Fruit fly (Drosophila melanogaster) whole organism, embryonic: ENCODE data around the gene IA-2.
A peak's percentile ranks its signal among the peaks of the same experiment; 100 is the strongest.

Experiments
- Bdp1 ChIP-seq: fragments of 200-800 bp; sonication (Bioruptor generic); optimal IDR thresholded peaks from 3 replicates; lab custom pipeline; 2016; ENCODE audit warnings: missing biosample characterization, missing genetic modification characterization
- Blimp-1 ChIP-seq: fragments of 200-800 bp; sonication (Bioruptor generic); optimal IDR thresholded peaks from 3 replicates; lab custom pipeline; 2018; ENCODE audit warnings: missing biosample characterization, missing genetic modification characterization, mild to moderate bottlenecking, moderate library complexity, missing genetic modification reagents
- BtbVII ChIP-seq: fragments of 200-800 bp; sonication (Bioruptor generic); optimal IDR thresholded peaks from 3 replicates; lab custom pipeline; 2017; ENCODE audit warnings: missing biosample characterization, mild to moderate bottlenecking, missing genetic modification characterization
- CG10147 ChIP-seq: fragments of 200-800 bp; sonication (Bioruptor generic); optimal IDR thresholded peaks from 2 replicates; lab custom pipeline; 2019; ENCODE audit warnings: missing biosample characterization, mild to moderate bottlenecking, missing genetic modification characterization, moderate library complexity
- CG11504 ChIP-seq: fragments of 200-800 bp; sonication (Bioruptor generic); optimal IDR thresholded peaks from 3 replicates; lab custom pipeline; 2019; ENCODE audit warnings: missing biosample characterization, mild to moderate bottlenecking, missing genetic modification characterization, moderate library complexity
- CG12659 ChIP-seq: fragments of 200-800 bp; sonication (Bioruptor generic); optimal IDR thresholded peaks from 3 replicates; lab custom pipeline; 2017; ENCODE audit warnings: mild to moderate bottlenecking, missing biosample characterization, missing genetic modification reagents, missing genetic modification characterization
- CG15269 ChIP-seq: fragments of 200-800 bp; sonication (Bioruptor generic); optimal IDR thresholded peaks from 2 replicates; lab custom pipeline; 2018; ENCODE audit warnings: missing biosample characterization, mild to moderate bottlenecking, missing genetic modification characterization, moderate library complexity
- CG1647 ChIP-seq: fragments of 200-800 bp; sonication (Bioruptor generic); optimal IDR thresholded peaks from 3 replicates; lab custom pipeline; 2016; ENCODE audit warnings: missing biosample characterization, missing genetic modification characterization
- CG17361 ChIP-seq: fragments of 200-800 bp; sonication (Bioruptor generic); IDR thresholded peaks from 3 replicates; pipeline ENCODE4 v1.3.6; 2022; ENCODE audit warnings: missing biosample characterization, missing genetic modification characterization
- CG18599 ChIP-seq: fragments of 200-800 bp; sonication (Bioruptor generic); optimal IDR thresholded peaks from 3 replicates; lab custom pipeline; 2017; ENCODE audit warnings: missing biosample characterization, missing genetic modification characterization, mild to moderate bottlenecking, moderate library complexity, missing genetic modification reagents
- CG18619 ChIP-seq: fragments of 200-800 bp; sonication (Bioruptor generic); optimal IDR thresholded peaks from 3 replicates; lab custom pipeline; 2017; ENCODE audit warnings: missing biosample characterization, mild to moderate bottlenecking, missing genetic modification characterization
- CG2712 ChIP-seq: fragments of 200-800 bp; optimal IDR thresholded peaks from 3 replicates; lab custom pipeline; 2019; ENCODE audit warnings: missing biosample characterization, mild to moderate bottlenecking, missing genetic modification characterization, moderate library complexity
- CG31388 ChIP-seq: fragments of 200-800 bp; sonication (Bioruptor generic); optimal IDR thresholded peaks from 2 replicates; lab custom pipeline; 2016; ENCODE audit warnings: missing biosample characterization, missing genetic modification characterization
- CG32532 ChIP-seq: fragments of 200-800 bp; sonication (Bioruptor generic); IDR thresholded peaks from 2 replicates; pipeline ENCODE4 v1.3.6; 2022; ENCODE audit warnings: missing biosample characterization, missing genetic modification characterization
- CG3281 ChIP-seq: fragments of 200-800 bp; sonication (Bioruptor generic); optimal IDR thresholded peaks from 3 replicates; lab custom pipeline; 2017; ENCODE audit warnings: missing biosample characterization, mild to moderate bottlenecking, missing genetic modification characterization
- CG7839 ChIP-seq: fragments of 200-800 bp; sonication (Bioruptor generic); optimal IDR thresholded peaks from 3 replicates; lab custom pipeline; 2018; ENCODE audit warnings: missing biosample characterization, mild to moderate bottlenecking, missing genetic modification characterization, moderate library complexity
- CG9727 ChIP-seq: fragments of 200-800 bp; sonication (Bioruptor generic); optimal IDR thresholded peaks from 3 replicates; lab custom pipeline; 2017; ENCODE audit warnings: missing biosample characterization, mild to moderate bottlenecking, missing genetic modification characterization
- CG9932 ChIP-seq: fragments of 200-800 bp; sonication (Bioruptor generic); IDR thresholded peaks from 2 replicates; pipeline ENCODE4 v1.3.6; 2022; ENCODE audit warnings: missing biosample characterization, missing genetic modification characterization
- CoRest ChIP-seq: fragments of 200-800 bp; sonication (Bioruptor generic); optimal IDR thresholded peaks from 3 replicates; lab custom pipeline; 2018; ENCODE audit warnings: missing biosample characterization, mild to moderate bottlenecking, missing genetic modification characterization, moderate library complexity
- D19B ChIP-seq: fragments of 200-800 bp; sonication (Bioruptor generic); optimal IDR thresholded peaks from 2 replicates; lab custom pipeline; 2017; ENCODE audit warnings: missing biosample characterization, mild to moderate bottlenecking, missing genetic modification characterization
- Dek ChIP-seq: fragments of 200-800 bp; sonication (Bioruptor generic); optimal IDR thresholded peaks from 3 replicates; lab custom pipeline; 2019; ENCODE audit warnings: missing biosample characterization, mild to moderate bottlenecking, missing genetic modification characterization, moderate library complexity
- Hmr ChIP-seq: fragments of 200-800 bp; sonication (Bioruptor generic); optimal IDR thresholded peaks from 3 replicates; lab custom pipeline; 2017; ENCODE audit warnings: mild to moderate bottlenecking, missing biosample characterization, missing genetic modification reagents, missing genetic modification characterization
- Hr51 ChIP-seq, 2 experiments: fragments of 200-800 bp; sonication (Bioruptor generic); optimal IDR thresholded peaks; 2 replicates in 1 of 2; 3 replicates in 1 of 2; lab custom pipeline; 2016 to 2018; ENCODE audit warnings: missing biosample characterization in 2 of 2, missing genetic modification characterization in 2 of 2, mild to moderate bottlenecking in 1 of 2, moderate library complexity in 1 of 2
- Kr ChIP-seq: fragments of 200-800 bp; sonication (Bioruptor generic); optimal IDR thresholded peaks from 2 replicates; lab custom pipeline; 2017; ENCODE audit warnings: missing biosample characterization, mild to moderate bottlenecking, missing genetic modification characterization
- Lim3 ChIP-seq: fragments of 200-800 bp; sonication (Bioruptor generic); IDR thresholded peaks from 2 replicates; pipeline ENCODE4 v1.3.6; 2022; ENCODE audit warnings: missing biosample characterization, missing genetic modification characterization
- Mes4 ChIP-seq: fragments of 200-800 bp; sonication (Bioruptor generic); optimal IDR thresholded peaks from 2 replicates; lab custom pipeline; 2016; ENCODE audit warnings: missing biosample characterization, missing genetic modification characterization
- NfI ChIP-seq: fragments of 200-800 bp; sonication (Bioruptor generic); optimal IDR thresholded peaks from 3 replicates; lab custom pipeline; 2018; ENCODE audit warnings: missing biosample characterization, mild to moderate bottlenecking, missing genetic modification characterization, moderate library complexity
- PHDP ChIP-seq: fragments of 200-800 bp; sonication (Bioruptor generic); optimal IDR thresholded peaks from 3 replicates; lab custom pipeline; 2018; ENCODE audit warnings: missing biosample characterization, mild to moderate bottlenecking, missing genetic modification characterization, moderate library complexity
- Sox100B ChIP-seq: fragments of 200-800 bp; sonication (Bioruptor generic); optimal IDR thresholded peaks from 3 replicates; lab custom pipeline; 2018; ENCODE audit warnings: missing biosample characterization, mild to moderate bottlenecking, missing genetic modification characterization
- Spps ChIP-seq: fragments of 200-800 bp; sonication (Bioruptor generic); optimal IDR thresholded peaks from 2 replicates; lab custom pipeline; 2018; ENCODE audit warnings: missing biosample characterization, mild to moderate bottlenecking, missing genetic modification characterization
- Trl ChIP-seq, 3 experiments: fragments of >200 bp in 2 of 3; fragments of 200-800 bp in 1 of 3; sonication (Bioruptor generic) in 1 of 3; optimal IDR thresholded peaks; 2 replicates in 1 of 3; 3 replicates in 2 of 3; lab custom pipeline; 2016 to 2017; ENCODE audit warnings: missing biosample characterization in 1 of 3, missing genetic modification characterization in 1 of 3
- ase ChIP-seq: fragments of 200-800 bp; sonication (Bioruptor generic); IDR thresholded peaks from 3 replicates; pipeline ENCODE4 v1.3.6; 2022; ENCODE audit warnings: missing biosample characterization, missing genetic modification characterization
- br ChIP-seq: fragments of >200 bp; optimal IDR thresholded peaks from 2 replicates; lab custom pipeline; 2017
- crc ChIP-seq: fragments of 200-800 bp; sonication (Bioruptor generic); optimal IDR thresholded peaks from 2 replicates; lab custom pipeline; 2016; ENCODE audit warnings: missing biosample characterization, missing genetic modification characterization
- cwo ChIP-seq: fragments of 200-800 bp; sonication (Bioruptor generic); optimal IDR thresholded peaks from 3 replicates; lab custom pipeline; 2017; ENCODE audit warnings: missing biosample characterization, missing genetic modification characterization, mild to moderate bottlenecking, moderate library complexity, missing genetic modification reagents
- exex ChIP-seq: fragments of 200-800 bp; sonication (Bioruptor generic); optimal IDR thresholded peaks from 4 replicates; lab custom pipeline; 2018; ENCODE audit warnings: missing biosample characterization, mild to moderate bottlenecking, missing genetic modification characterization, moderate library complexity
- fd64A ChIP-seq: fragments of 200-800 bp; sonication (Bioruptor generic); optimal IDR thresholded peaks from 3 replicates; lab custom pipeline; 2018; ENCODE audit warnings: missing biosample characterization, mild to moderate bottlenecking, missing genetic modification characterization
- fd96Cb ChIP-seq: fragments of 200-800 bp; sonication (Bioruptor generic); optimal IDR thresholded peaks from 2 replicates; lab custom pipeline; 2018; ENCODE audit warnings: missing biosample characterization, mild to moderate bottlenecking, missing genetic modification characterization, moderate library complexity
- gem ChIP-seq: fragments of 200-800 bp; sonication (Bioruptor generic); optimal IDR thresholded peaks from 2 replicates; lab custom pipeline; 2019; ENCODE audit warnings: missing biosample characterization, mild to moderate bottlenecking, missing genetic modification characterization, moderate library complexity
- ind ChIP-seq: fragments of 200-800 bp; sonication (Bioruptor generic); optimal IDR thresholded peaks from 3 replicates; lab custom pipeline; 2016; ENCODE audit warnings: missing biosample characterization, missing genetic modification characterization
- lab ChIP-seq: fragments of 200-800 bp; sonication (Bioruptor generic); optimal IDR thresholded peaks from 3 replicates; lab custom pipeline; 2017; ENCODE audit warnings: missing biosample characterization, missing genetic modification characterization, mild to moderate bottlenecking, moderate library complexity, missing genetic modification reagents
- lilli ChIP-seq: fragments of 200-800 bp; sonication (Bioruptor generic); optimal IDR thresholded peaks from 3 replicates; lab custom pipeline; 2016; ENCODE audit warnings: missing biosample characterization, missing genetic modification characterization
- lmd ChIP-seq: fragments of 200-800 bp; sonication (Bioruptor generic); IDR thresholded peaks from 2 replicates; pipeline ENCODE4 v1.3.6; 2022; ENCODE audit warnings: missing biosample characterization, missing genetic modification characterization
- onecut ChIP-seq: fragments of 200-800 bp; sonication (Bioruptor generic); IDR thresholded peaks from 2 replicates; pipeline ENCODE4 v1.3.6; 2022; ENCODE audit warnings: missing biosample characterization, missing genetic modification characterization
- pho ChIP-seq: fragments of 200-800 bp; sonication (Bioruptor generic); optimal IDR thresholded peaks from 2 replicates; lab custom pipeline; 2016; ENCODE audit warnings: missing biosample characterization, missing genetic modification characterization
- rib ChIP-seq: fragments of 200-800 bp; sonication (Bioruptor generic); IDR thresholded peaks from 2 replicates; pipeline ENCODE4 v1.3.6; 2022; ENCODE audit warnings: missing biosample characterization, missing genetic modification characterization
- row ChIP-seq: fragments of 200-800 bp; sonication (Bioruptor generic); IDR thresholded peaks from 3 replicates; pipeline ENCODE4 v1.3.6; 2022; ENCODE audit warnings: missing biosample characterization, missing genetic modification characterization
- slou ChIP-seq: fragments of 200-800 bp; sonication (Bioruptor generic); optimal IDR thresholded peaks from 3 replicates; lab custom pipeline; 2016; ENCODE audit warnings: missing biosample characterization, missing genetic modification characterization
- tgo ChIP-seq: fragments of 200-800 bp; sonication (Bioruptor generic); IDR thresholded peaks from 3 replicates; pipeline ENCODE4 v1.3.6; 2022; ENCODE audit warnings: missing biosample characterization, missing genetic modification characterization
- twi ChIP-seq: fragments of 200-800 bp; optimal IDR thresholded peaks from 2 replicates; lab custom pipeline; 2019; ENCODE audit warnings: missing biosample characterization, mild to moderate bottlenecking, missing genetic modification characterization, moderate library complexity

IA-2 gene

DNA sequence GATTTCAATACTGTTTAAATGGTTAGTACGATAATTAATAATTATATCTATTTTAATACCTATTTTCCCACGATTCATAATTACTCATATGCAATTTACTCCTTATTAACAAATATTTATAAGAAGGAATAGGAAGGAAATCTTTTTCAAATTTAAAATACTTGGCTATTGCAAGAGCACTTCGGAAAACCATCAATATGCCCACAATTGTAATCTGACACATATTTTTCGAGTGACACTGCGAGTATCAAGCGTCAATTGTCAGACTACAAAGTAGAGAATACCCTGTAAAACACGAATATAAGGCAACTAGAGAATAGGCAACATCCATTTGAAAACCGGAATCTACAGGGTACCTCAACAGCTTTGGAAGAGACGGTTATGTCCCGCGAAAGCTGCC lies 574 bp upstream of the IA-2 start (continued):
- no peak for TF ChIP-seq Kr (GFP tag; lab: Kevin White, UChicago)
- TF ChIP-seq CG15269 (tag; lab: Kevin White, UChicago): no peak
- peak; percentile 57 for TF ChIP-seq lab
- TF ChIP-seq CG31388 (GFP tag; lab: Kevin White, UChicago): no peak
- no peak for TF ChIP-seq Bdp1 (GFP tag; lab: Kevin White, UChicago)
- TF ChIP-seq CG9932 (GFP tag; lab: Robert Waterston, UW): peak; percentile 35
- TF ChIP-seq Mes4 (GFP tag; lab: Kevin White, UChicago): no peak
- peak; percentile 55 for TF ChIP-seq Hmr (GFP tag; lab: Kevin White, UChicago)
- TF ChIP-seq slou: peak; percentile 43
- TF ChIP-seq NfI (GFP tag; lab: Kevin White, UChicago): peak; percentile 19
- TF ChIP-seq pho (GFP tag; lab: Kevin White, UChicago): no peak
- TF ChIP-seq ase (GFP tag; lab: Robert Waterston, UW): no peak
- TF ChIP-seq CG3281: peak; percentile 64
- no peak for TF ChIP-seq crc (GFP tag; lab: Kevin White, UChicago)
- TF ChIP-seq Sox100B (GFP tag; lab: Kevin White, UChicago): peak; percentile 14
- peak; percentile 35 for TF ChIP-seq CG9727 (GFP tag; lab: Kevin White, UChicago)
- no peak for TF ChIP-seq Trl (optimal IDR thresholded peaks at IDR 0.05; lab: Kevin White, UChicago)
- no peak for TF ChIP-seq Trl (GFP tag; optimal IDR thresholded peaks at IDR 0.05; lab: Kevin White, UChicago)
- peak in 1 of 2 experiments; percentile 33 for TF ChIP-seq Hr51 (GFP tag; optimal IDR thresholded peaks at IDR 0.05; lab: Kevin White, UChicago)
- TF ChIP-seq CG7839: peak; percentile 53
- 0 out of 3 replicates have a peak, but pooled peaks have one; percentile 43 for TF ChIP-seq CG17361
- TF ChIP-seq CG32532: 0 out of 2 replicates have a peak, but pooled peaks have one; percentile 13
- no peak for TF ChIP-seq onecut (GFP tag; lab: Robert Waterston, UW)
- TF ChIP-seq CG1647 (GFP tag; lab: Kevin White, UChicago): no peak
- peak; percentile 5 for TF ChIP-seq lilli (GFP tag; lab: Kevin White, UChicago)
- TF ChIP-seq gem (tag; lab: Kevin White, UChicago): peak; percentile 46
- no peak for TF ChIP-seq tgo
- TF ChIP-seq CG10147 (GFP tag; lab: Kevin White, UChicago): peak; percentile 48
- peak; percentile 12 for TF ChIP-seq CG12659 (GFP tag; lab: Kevin White, UChicago)
- TF ChIP-seq cwo (GFP tag; lab: Kevin White, UChicago): peak; percentile 57
- peak; percentile 43 for TF ChIP-seq row (GFP tag; lab: Robert Waterston, UW)
- TF ChIP-seq Spps (tag; lab: Kevin White, UChicago): no peak
- peak; percentile 30 for TF ChIP-seq PHDP (tag; lab: Kevin White, UChicago)
- TF ChIP-seq twi: no peak
- peak; percentile 31 for TF ChIP-seq Dek (tag; lab: Kevin White, UChicago)
- peak; percentile 67 for TF ChIP-seq CG18599 (GFP tag; lab: Kevin White, UChicago)
- TF ChIP-seq br (lab: Kevin White, UChicago): no peak
- no peak for TF ChIP-seq rib (GFP tag; lab: Robert Waterston, UW)
- no peak for TF ChIP-seq fd64A (GFP tag; lab: Kevin White, UChicago)
- peak; percentile 15 for TF ChIP-seq ind (GFP tag; lab: Kevin White, UChicago)
- peak; percentile 2 for TF ChIP-seq exex
- peak; percentile 12 for TF ChIP-seq CG18619 (GFP tag; lab: Kevin White, UChicago)
- peak; percentile 54 for TF ChIP-seq CG11504 (tag; lab: Kevin White, UChicago)
- TF ChIP-seq fd96Cb (tag; lab: Kevin White, UChicago): no peak
- TF ChIP-seq Blimp-1 (GFP tag; lab: Kevin White, UChicago): no peak
- TF ChIP-seq CG2712 (tag; lab: Kevin White, UChicago): no peak
- TF ChIP-seq Lim3 (GFP tag; lab: Robert Waterston, UW): no peak
- peak; percentile 15 for TF ChIP-seq BtbVII
- 0 out of 2 replicates have a peak, but pooled peaks have one; percentile 22 for TF ChIP-seq lmd (GFP tag; lab: Robert Waterston, UW)
- TF ChIP-seq D19B (GFP tag; lab: Kevin White, UChicago): peak; percentile 91
- TF ChIP-seq CoRest (tag; lab: Kevin White, UChicago): peak; percentile 33
